Worm (Caenorhabditis elegans) whole organism, L2 larva: ENCODE results near the gene srx-136.

Experiments used
- R02D3.7 ChIP-seq: fragments of 150-350 bp; optimal IDR thresholded peaks from 2 replicates; lab custom pipeline; 2014; ENCODE audit warnings: missing biosample characterization, missing genetic modification characterization
- ZK546.5 ChIP-seq: sonication (generic microtip); optimal IDR thresholded peaks from 2 replicates; lab custom pipeline; 2017; ENCODE audit warnings: missing biosample characterization, missing genetic modification characterization
- dmd-4 ChIP-seq: sonication (generic microtip); optimal IDR thresholded peaks from 2 replicates; lab custom pipeline; 2017; ENCODE audit warnings: missing biosample characterization, missing genetic modification characterization
- egl-27 ChIP-seq: sonication (generic microtip); optimal IDR thresholded peaks from 3 replicates; lab custom pipeline; 2017; ENCODE audit warnings: missing biosample characterization, missing genetic modification reagents, missing genetic modification characterization
- fos-1 ChIP-seq: fragments of 150-350 bp; optimal IDR thresholded peaks from 2 replicates; lab custom pipeline; 2014; ENCODE audit warnings: missing biosample characterization, missing genetic modification characterization
- lin-39 ChIP-seq: fragments of 150-350 bp; optimal IDR thresholded peaks from 2 replicates; lab custom pipeline; 2014; ENCODE audit warnings: missing biosample characterization, missing genetic modification reagents, missing genetic modification characterization
- lsy-2 ChIP-seq, 2 experiments: fragments of 150-350 bp in 1 of 2; sonication (generic microtip) in 1 of 2; optimal IDR thresholded peaks; 2 replicates each; lab custom pipeline; 2014 to 2017; ENCODE audit warnings: missing biosample characterization in 2 of 2, missing genetic modification characterization in 2 of 2
- mdl-1 ChIP-seq, 2 experiments: fragments of 150-350 bp in 1 of 2; sonication (generic microtip) in 1 of 2; optimal IDR thresholded peaks; 2 replicates each; lab custom pipeline; 2017; ENCODE audit warnings: missing biosample characterization in 2 of 2, missing genetic modification characterization in 2 of 2
- nhr-10 ChIP-seq: sonication (generic microtip); optimal IDR thresholded peaks from 2 replicates; lab custom pipeline; 2017; ENCODE audit warnings: missing biosample characterization, missing genetic modification characterization
- nhr-12 ChIP-seq: fragments of 150-350 bp; optimal IDR thresholded peaks from 2 replicates; lab custom pipeline; 2014; ENCODE audit warnings: missing biosample characterization, missing genetic modification characterization
- nhr-21 ChIP-seq: fragments of 150-350 bp; optimal IDR thresholded peaks from 2 replicates; lab custom pipeline; 2014; ENCODE audit warnings: missing biosample characterization, missing genetic modification characterization
- nhr-23 ChIP-seq: fragments of 150-350 bp; optimal IDR thresholded peaks from 2 replicates; lab custom pipeline; 2014; ENCODE audit warnings: missing biosample characterization, missing genetic modification reagents, missing genetic modification characterization
- nhr-25 ChIP-seq: fragments of 150-350 bp; sonication (generic microtip); optimal IDR thresholded peaks from 3 replicates; lab custom pipeline; 2014; ENCODE audit warnings: missing biosample characterization, missing genetic modification characterization
- peb-1 ChIP-seq: fragments of 150-350 bp; optimal IDR thresholded peaks from 2 replicates; lab custom pipeline; 2014; ENCODE audit warnings: missing biosample characterization, missing genetic modification characterization

DNA sequence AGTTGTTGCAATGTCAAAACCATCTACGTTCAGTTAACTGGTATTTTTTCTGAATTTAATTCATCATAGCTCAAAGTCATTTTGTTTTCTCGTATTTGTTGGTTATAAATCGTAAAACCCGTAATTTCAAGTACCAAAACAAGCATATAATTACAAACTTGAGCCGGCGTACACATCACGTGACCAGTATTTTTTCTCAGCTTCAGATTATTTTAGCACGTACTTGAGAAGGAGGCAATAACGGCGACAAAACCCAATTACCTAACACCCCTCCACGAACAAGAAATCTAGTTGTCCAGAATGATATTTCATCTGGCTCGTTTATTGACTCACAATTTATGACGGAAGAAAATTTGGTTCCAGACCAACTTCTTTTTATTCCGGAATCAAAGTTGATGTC, 1.7 kb downstream of the srx-136 start, which contains the start of gene srx-135:
- TF ChIP-seq nhr-25 (tag; lab: Kevin White, UChicago) (no peak), fos-1 (tag; lab: Kevin White, UChicago) (no peak), nhr-23 (tag; lab: Kevin White, UChicago) (no peak), dmd-4 (tag; lab: Kevin White, UChicago) (no peak), mdl-1 (tag; optimal IDR thresholded peaks at IDR 0.05; lab: Kevin White, UChicago) (no peak), nhr-21 (tag; lab: Kevin White, UChicago) (no peak), lsy-2 (tag; optimal IDR thresholded peaks at IDR 0.05; lab: Kevin White, UChicago) (no peak), ZK546.5 (tag; lab: Kevin White, UChicago) (no peak), nhr-10 (tag; lab: Kevin White, UChicago) (no peak), peb-1 (no peak), egl-27 (tag; lab: Kevin White, UChicago) (no peak), lin-39 (no peak), nhr-12 (tag; lab: Kevin White, UChicago) (no peak), R02D3.7 (tag; lab: Kevin White, UChicago) (no peak)
